Fruit fly (Drosophila melanogaster) whole organism, embryonic: Measurements from ENCODE around the gene CG31358.

Experiments used
- Atf3 ChIP-seq: fragments of 200-800 bp; sonication (Bioruptor generic); optimal IDR thresholded peaks from 3 replicates; lab custom pipeline; 2016; ENCODE audit warnings: missing biosample characterization, missing genetic modification characterization
- CG10274 ChIP-seq: fragments of 200-800 bp; sonication (Bioruptor generic); optimal IDR thresholded peaks from 3 replicates; lab custom pipeline; 2017; ENCODE audit warnings: missing biosample characterization, mild to moderate bottlenecking, missing genetic modification characterization
- CG13123 ChIP-seq: fragments of 200-800 bp; sonication (Bioruptor generic); optimal IDR thresholded peaks from 2 replicates; lab custom pipeline; 2016; ENCODE audit warnings: missing biosample characterization, missing genetic modification characterization
- CG14050 ChIP-seq: fragments of 200-800 bp; sonication (Bioruptor generic); IDR thresholded peaks from 3 replicates; pipeline ENCODE4 v1.3.6; 2022; ENCODE audit warnings: missing biosample characterization, missing genetic modification characterization
- CG14860 ChIP-seq: fragments of 200-800 bp; sonication (Bioruptor generic); IDR thresholded peaks from 3 replicates; pipeline ENCODE4 v1.3.6; 2022; ENCODE audit warnings: missing biosample characterization, missing genetic modification characterization; ENCODE audit not compliant: partially characterized antibody
- CG1603 ChIP-seq: fragments of 200-800 bp; sonication (Bioruptor generic); optimal IDR thresholded peaks from 2 replicates; lab custom pipeline; 2019; ENCODE audit warnings: missing biosample characterization, mild to moderate bottlenecking, missing genetic modification characterization, moderate library complexity
- CG17912 ChIP-seq: fragments of 200-800 bp; sonication (Bioruptor generic); optimal IDR thresholded peaks from 2 replicates; lab custom pipeline; 2018; ENCODE audit warnings: missing biosample characterization, mild to moderate bottlenecking, missing genetic modification characterization
- CG18262 ChIP-seq: fragments of 200-800 bp; optimal IDR thresholded peaks from 3 replicates; lab custom pipeline; 2019; ENCODE audit warnings: missing biosample characterization, mild to moderate bottlenecking, missing genetic modification characterization, moderate library complexity
- CG32532 ChIP-seq: fragments of 200-800 bp; sonication (Bioruptor generic); IDR thresholded peaks from 2 replicates; pipeline ENCODE4 v1.3.6; 2022; ENCODE audit warnings: missing biosample characterization, missing genetic modification characterization
- CG3281 ChIP-seq: fragments of 200-800 bp; sonication (Bioruptor generic); optimal IDR thresholded peaks from 3 replicates; lab custom pipeline; 2017; ENCODE audit warnings: missing biosample characterization, mild to moderate bottlenecking, missing genetic modification characterization
- CG3847 ChIP-seq: fragments of 200-800 bp; sonication (Bioruptor generic); IDR thresholded peaks from 2 replicates; pipeline ENCODE4 v1.3.6; 2022; ENCODE audit warnings: missing biosample characterization, missing genetic modification characterization
- CG9797 ChIP-seq: fragments of 200-800 bp; sonication (Bioruptor generic); optimal IDR thresholded peaks from 3 replicates; lab custom pipeline; 2018; ENCODE audit warnings: missing biosample characterization, mild to moderate bottlenecking, missing genetic modification characterization
- CG9817 ChIP-seq: fragments of 200-800 bp; sonication (Bioruptor generic); optimal IDR thresholded peaks from 2 replicates; lab custom pipeline; 2018; ENCODE audit warnings: missing biosample characterization, mild to moderate bottlenecking, missing genetic modification characterization, moderate library complexity
- CHES-1-like ChIP-seq: fragments of 200-800 bp; sonication (Bioruptor generic); optimal IDR thresholded peaks from 2 replicates; lab custom pipeline; 2016; ENCODE audit warnings: missing biosample characterization, missing genetic modification characterization
- Doc3 ChIP-seq: fragments of 200-800 bp; sonication (Bioruptor generic); IDR thresholded peaks from 3 replicates; pipeline ENCODE4 v1.3.6; 2022; ENCODE audit warnings: missing biosample characterization, missing genetic modification characterization; ENCODE audit not compliant: partially characterized antibody
- Ets97D ChIP-seq: fragments of 200-800 bp; sonication (Bioruptor generic); optimal IDR thresholded peaks from 3 replicates; lab custom pipeline; 2016; ENCODE audit warnings: missing biosample characterization, missing genetic modification characterization
- HmgZ ChIP-seq: fragments of 200-800 bp; sonication (Bioruptor generic); optimal IDR thresholded peaks from 2 replicates; lab custom pipeline; 2018; ENCODE audit warnings: missing biosample characterization, mild to moderate bottlenecking, missing genetic modification characterization
- Hr39 ChIP-seq: fragments of >200 bp; optimal IDR thresholded peaks from 2 replicates; lab custom pipeline; 2017
- Lim3 ChIP-seq: fragments of 200-800 bp; sonication (Bioruptor generic); IDR thresholded peaks from 2 replicates; pipeline ENCODE4 v1.3.6; 2022; ENCODE audit warnings: missing biosample characterization, missing genetic modification characterization
- MTF-1 ChIP-seq: fragments of 200-800 bp; sonication (Bioruptor generic); optimal IDR thresholded peaks from 2 replicates; lab custom pipeline; 2018; ENCODE audit warnings: missing biosample characterization, mild to moderate bottlenecking, missing genetic modification characterization, borderline replicate concordance
- Max ChIP-seq: fragments of 200-800 bp; sonication (Bioruptor generic); optimal IDR thresholded peaks from 2 replicates; lab custom pipeline; 2016; ENCODE audit warnings: missing biosample characterization, mild to moderate bottlenecking, missing genetic modification characterization
- Mes4 ChIP-seq: fragments of 200-800 bp; sonication (Bioruptor generic); optimal IDR thresholded peaks from 2 replicates; lab custom pipeline; 2016; ENCODE audit warnings: missing biosample characterization, missing genetic modification characterization
- Nf-YC ChIP-seq: fragments of 200-800 bp; optimal IDR thresholded peaks from 3 replicates; lab custom pipeline; 2019; ENCODE audit warnings: missing biosample characterization, mild to moderate bottlenecking, missing genetic modification characterization, moderate library complexity
- PHDP ChIP-seq: fragments of 200-800 bp; sonication (Bioruptor generic); optimal IDR thresholded peaks from 3 replicates; lab custom pipeline; 2018; ENCODE audit warnings: missing biosample characterization, mild to moderate bottlenecking, missing genetic modification characterization, moderate library complexity
- Sin3A ChIP-seq: fragments of >200 bp; optimal IDR thresholded peaks from 2 replicates; lab custom pipeline; 2018
- Sox100B ChIP-seq: fragments of 200-800 bp; sonication (Bioruptor generic); optimal IDR thresholded peaks from 3 replicates; lab custom pipeline; 2018; ENCODE audit warnings: missing biosample characterization, mild to moderate bottlenecking, missing genetic modification characterization
- aop ChIP-seq: fragments of 200-800 bp; sonication (Bioruptor generic); IDR thresholded peaks from 2 replicates; pipeline ENCODE4 v1.3.6; 2022; ENCODE audit warnings: missing biosample characterization, missing genetic modification characterization
- bab2 ChIP-seq: fragments of 200-800 bp; sonication (Bioruptor generic); optimal IDR thresholded peaks from 2 replicates; lab custom pipeline; 2016; ENCODE audit warnings: missing biosample characterization, missing genetic modification characterization
- bbx ChIP-seq: fragments of 200-800 bp; sonication (Bioruptor generic); IDR thresholded peaks from 2 replicates; pipeline ENCODE4 v1.3.6; 2022; ENCODE audit warnings: missing biosample characterization, missing genetic modification characterization; ENCODE audit not compliant: partially characterized antibody
- bcd ChIP-seq: fragments of 200-800 bp; sonication (Bioruptor generic); optimal IDR thresholded peaks from 2 replicates; lab custom pipeline; 2017; ENCODE audit warnings: missing biosample characterization, mild to moderate bottlenecking, missing genetic modification characterization
- btn ChIP-seq: fragments of 200-800 bp; sonication (Bioruptor generic); optimal IDR thresholded peaks from 2 replicates; lab custom pipeline; 2016; ENCODE audit warnings: missing biosample characterization, missing genetic modification characterization
- chinmo ChIP-seq: fragments of 200-800 bp; sonication (Bioruptor generic); IDR thresholded peaks from 4 replicates; pipeline ENCODE4 v1.3.6; 2022; ENCODE audit warnings: missing biosample characterization, missing genetic modification characterization; ENCODE audit not compliant: partially characterized antibody
- crp ChIP-seq, 2 experiments: fragments of 200-800 bp; sonication (Bioruptor generic); optimal IDR thresholded peaks; 2 replicates in 1 of 2; 3 replicates in 1 of 2; lab custom pipeline; 2017; ENCODE audit warnings: missing biosample characterization in 2 of 2, missing genetic modification characterization in 2 of 2, mild to moderate bottlenecking in 1 of 2, moderate library complexity in 1 of 2
- dmrt11E ChIP-seq: fragments of 200-800 bp; sonication (Bioruptor generic); optimal IDR thresholded peaks from 3 replicates; lab custom pipeline; 2018; ENCODE audit warnings: missing biosample characterization, mild to moderate bottlenecking, missing genetic modification characterization, moderate library complexity
- ftz-f1 ChIP-seq: fragments of 200-800 bp; sonication (Bioruptor generic); optimal IDR thresholded peaks from 2 replicates; lab custom pipeline; 2016; ENCODE audit warnings: missing biosample characterization, missing genetic modification characterization
- gt ChIP-seq: fragments of 200-800 bp; sonication (Bioruptor generic); IDR thresholded peaks from 2 replicates; pipeline ENCODE4 v1.3.6; 2022; ENCODE audit warnings: missing biosample characterization, missing genetic modification characterization
- hbn ChIP-seq: fragments of 200-800 bp; sonication (Bioruptor generic); IDR thresholded peaks from 2 replicates; pipeline ENCODE4 v1.3.6; 2022; ENCODE audit warnings: missing biosample characterization, missing genetic modification characterization; ENCODE audit not compliant: partially characterized antibody
- ind ChIP-seq: fragments of 200-800 bp; sonication (Bioruptor generic); optimal IDR thresholded peaks from 3 replicates; lab custom pipeline; 2016; ENCODE audit warnings: missing biosample characterization, missing genetic modification characterization
- klu ChIP-seq: fragments of 200-800 bp; sonication (Bioruptor generic); IDR thresholded peaks from 2 replicates; pipeline ENCODE4 v1.3.6; 2022; ENCODE audit warnings: missing biosample characterization, missing genetic modification characterization
- luna ChIP-seq: fragments of 200-800 bp; sonication (Bioruptor generic); optimal IDR thresholded peaks from 2 replicates; lab custom pipeline; 2016; ENCODE audit warnings: missing biosample characterization, missing genetic modification characterization
- mam ChIP-seq: fragments of 200-800 bp; sonication (Bioruptor generic); optimal IDR thresholded peaks from 3 replicates; lab custom pipeline; 2016; ENCODE audit warnings: missing biosample characterization, missing genetic modification characterization
- oc ChIP-seq: fragments of 200-800 bp; sonication (Bioruptor generic); optimal IDR thresholded peaks from 2 replicates; lab custom pipeline; 2018; ENCODE audit warnings: missing biosample characterization, mild to moderate bottlenecking, missing genetic modification characterization, moderate library complexity
- peb ChIP-seq: fragments of 200-800 bp; sonication (Bioruptor generic); IDR thresholded peaks from 2 replicates; pipeline ENCODE4 v1.3.6; 2022; ENCODE audit warnings: missing biosample characterization, missing genetic modification characterization
- prd ChIP-seq, 3 experiments: fragments of >200 bp in 2 of 3; fragments of 200-800 bp in 1 of 3; sonication (Bioruptor generic) in 1 of 3; optimal IDR thresholded peaks in 2 of 3; IDR thresholded peaks in 1 of 3; 2 replicates in 2 of 3; 3 replicates in 1 of 3; pipeline versions ENCODE4 v1.3.6 to Lab custom; 2017 to 2022; ENCODE audit warnings: missing biosample characterization in 1 of 3, missing genetic modification characterization in 1 of 3
- psq ChIP-seq: fragments of 200-800 bp; sonication (Bioruptor generic); optimal IDR thresholded peaks from 2 replicates; lab custom pipeline; 2017; ENCODE audit warnings: missing biosample characterization, missing genetic modification characterization
- repo ChIP-seq: fragments of 200-800 bp; sonication (Bioruptor generic); optimal IDR thresholded peaks from 2 replicates; lab custom pipeline; 2016; ENCODE audit warnings: missing biosample characterization, missing genetic modification characterization
- sim ChIP-seq: fragments of 200-800 bp; sonication (Bioruptor generic); IDR thresholded peaks from 2 replicates; pipeline ENCODE4 v1.3.6; 2022; ENCODE audit warnings: missing biosample characterization, missing genetic modification characterization
- ssp ChIP-seq: fragments of 200-800 bp; sonication (Bioruptor generic); IDR thresholded peaks from 2 replicates; pipeline ENCODE4 v1.3.6; 2022; ENCODE audit warnings: missing biosample characterization, missing genetic modification characterization
- unc-4 ChIP-seq: fragments of 200-800 bp; sonication (Bioruptor generic); IDR thresholded peaks from 2 replicates; pipeline ENCODE4 v1.3.6; 2022; ENCODE audit warnings: missing biosample characterization, missing genetic modification characterization; ENCODE audit not compliant: partially characterized antibody
- zf30C ChIP-seq: fragments of 200-800 bp; sonication (Bioruptor generic); optimal IDR thresholded peaks from 3 replicates; lab custom pipeline; 2018; ENCODE audit warnings: missing biosample characterization, mild to moderate bottlenecking, missing genetic modification characterization
- zfh2 ChIP-seq: fragments of 200-800 bp; sonication (Bioruptor generic); optimal IDR thresholded peaks from 2 replicates; lab custom pipeline; 2016; ENCODE audit warnings: missing biosample characterization, missing genetic modification characterization

The CG31358 gene

dm6 chr3R:12016828-12017280 is 14.7 kb downstream of the CG31358 start, which contains the start of the genes DCAF12 and Spt3 (continued):
- TF ChIP-seq mam (GFP tag; lab: Kevin White, UChicago) (no peak), Sin3A (lab: Kevin White, UChicago) (no peak), ssp (GFP tag; lab: Robert Waterston, UW) (peak; percentile 47), zf30C (GFP tag; lab: Kevin White, UChicago) (no peak), zfh2 (GFP tag; lab: Kevin White, UChicago) (no peak), chinmo (peak; percentile 81; the same call in 2 of the 4 replicates), CG14860 (GFP tag; lab: Robert Waterston, UW) (peak; percentile 95), luna (no peak), crp (GFP tag; optimal IDR thresholded peaks at IDR 0.05; lab: Kevin White, UChicago) (peak in 1 of 2 experiments; percentile 89), Doc3 (peak; percentile 97), bab2 (GFP tag; lab: Kevin White, UChicago) (no peak), psq (GFP tag; lab: Kevin White, UChicago) (peak; percentile 1), peb (GFP tag; lab: Robert Waterston, UW) (no peak), HmgZ (tag; lab: Kevin White, UChicago) (no peak), bbx (GFP tag; lab: Robert Waterston, UW) (peak; percentile 83), Hr39 (lab: Kevin White, UChicago) (no peak), btn (GFP tag; lab: Kevin White, UChicago) (no peak), PHDP (tag; lab: Kevin White, UChicago) (no peak), Atf3 (no peak), CG32532 (GFP tag; lab: Robert Waterston, UW) (peak; percentile 63), Sox100B (no peak), Ets97D (no peak), CG9817 (tag; lab: Kevin White, UChicago) (peak; percentile 76), Nf-YC (no peak), CG17912 (GFP tag; lab: Kevin White, UChicago) (no peak), CG3847 (GFP tag; lab: Robert Waterston, UW) (peak; percentile 63), Max (GFP tag; lab: Kevin White, UChicago) (no peak), prd (optimal IDR thresholded peaks at IDR 0.05; lab: Kevin White, UChicago) (no peak), prd (GFP tag; IDR thresholded peaks at IDR 0.05; lab: Robert Waterston, UW) (peak; percentile 69; the same call in 2 of the 3 replicates), bcd (GFP tag; lab: Kevin White, UChicago) (peak; percentile 57), CG10274 (no peak), gt (GFP tag; lab: Robert Waterston, UW) (no peak), unc-4 (GFP tag; lab: Robert Waterston, UW) (peak; percentile 87), dmrt11E (tag; lab: Kevin White, UChicago) (peak; percentile 67), aop (GFP tag; lab: Robert Waterston, UW) (no peak), CG9797 (GFP tag; lab: Kevin White, UChicago) (peak; percentile 12), sim (no peak), CG14050 (GFP tag; lab: Robert Waterston, UW) (no peak), hbn (GFP tag; lab: Robert Waterston, UW) (peak; percentile 76), CHES-1-like (GFP tag; lab: Kevin White, UChicago) (no peak), CG3281 (GFP tag; lab: Kevin White, UChicago) (peak; percentile 63), repo (no peak), oc (no peak), Lim3 (no peak), ftz-f1 (GFP tag; lab: Kevin White, UChicago) (no peak), ind (GFP tag; lab: Kevin White, UChicago) (peak; percentile 53), CG13123 (GFP tag; lab: Kevin White, UChicago) (no peak), CG1603 (tag; lab: Kevin White, UChicago) (no peak), CG18262 (no peak), klu (GFP tag; lab: Robert Waterston, UW) (no peak), MTF-1 (GFP tag; lab: Kevin White, UChicago) (no peak), Mes4 (GFP tag; lab: Kevin White, UChicago) (no peak)
